Fruit fly (Drosophila melanogaster) whole organism, prepupa: Measurements from ENCODE around the gene brwl.
A peak's percentile ranks its signal among the peaks of the same experiment; 100 is the strongest.

Source experiments
- CG10669 ChIP-seq: fragments of 200-800 bp; sonication (Bioruptor generic); optimal IDR thresholded peaks from 3 replicates; lab custom pipeline; 2018; ENCODE audit warnings: missing biosample characterization, mild to moderate bottlenecking, missing genetic modification characterization, moderate library complexity
- CG11294 ChIP-seq: fragments of 200-800 bp; sonication (Bioruptor generic); IDR thresholded peaks from 2 replicates; pipeline ENCODE4 v1.3.6; 2022; ENCODE audit warnings: missing biosample characterization, missing genetic modification characterization
- CG15336 ChIP-seq: fragments of 200-800 bp; sonication (Bioruptor generic); IDR thresholded peaks from 2 replicates; pipeline ENCODE4 v1.3.6; 2022; ENCODE audit warnings: missing biosample characterization, missing genetic modification characterization
- CG1621 ChIP-seq: fragments of 200-800 bp; sonication (Bioruptor generic); optimal IDR thresholded peaks from 3 replicates; lab custom pipeline; 2018; ENCODE audit warnings: missing biosample characterization, mild to moderate bottlenecking, missing genetic modification characterization
- CG16779 ChIP-seq: fragments of 200-800 bp; sonication (Bioruptor generic); optimal IDR thresholded peaks from 3 replicates; lab custom pipeline; 2017; ENCODE audit warnings: missing biosample characterization, mild to moderate bottlenecking, missing genetic modification characterization
- CG3032 ChIP-seq: fragments of 200-800 bp; optimal IDR thresholded peaks from 2 replicates; lab custom pipeline; 2019; ENCODE audit warnings: missing biosample characterization, mild to moderate bottlenecking, missing genetic modification characterization, moderate library complexity
- CG31627 ChIP-seq: fragments of 200-800 bp; sonication (Bioruptor generic); optimal IDR thresholded peaks from 3 replicates; lab custom pipeline; 2016; ENCODE audit warnings: missing biosample characterization, missing genetic modification characterization
- CG34406 ChIP-seq: fragments of 200-800 bp; sonication (Bioruptor generic); optimal IDR thresholded peaks from 3 replicates; lab custom pipeline; 2016; ENCODE audit warnings: missing biosample characterization, missing genetic modification characterization
- CG3919 ChIP-seq: fragments of 200-800 bp; sonication (Bioruptor generic); optimal IDR thresholded peaks from 3 replicates; lab custom pipeline; 2016; ENCODE audit warnings: missing biosample characterization, missing genetic modification characterization
- CG6163 ChIP-seq: fragments of 200-800 bp; sonication (Bioruptor generic); IDR thresholded peaks from 3 replicates; pipeline ENCODE4 v1.3.6; 2022; ENCODE audit warnings: missing biosample characterization, missing genetic modification characterization
- CG6276 ChIP-seq: fragments of 200-800 bp; sonication (Bioruptor generic); optimal IDR thresholded peaks from 2 replicates; lab custom pipeline; 2017; ENCODE audit warnings: missing biosample characterization, mild to moderate bottlenecking, missing genetic modification characterization
- CG6792 ChIP-seq: fragments of 200-800 bp; sonication (Bioruptor generic); optimal IDR thresholded peaks from 3 replicates; lab custom pipeline; 2016; ENCODE audit warnings: missing biosample characterization, missing genetic modification characterization
- CG6808 ChIP-seq: fragments of 200-800 bp; sonication (Bioruptor generic); optimal IDR thresholded peaks from 3 replicates; lab custom pipeline; 2017; ENCODE audit warnings: missing biosample characterization, missing genetic modification characterization, mild to moderate bottlenecking, moderate library complexity, missing genetic modification reagents
- CG6854 ChIP-seq: fragments of 200-800 bp; sonication (Bioruptor generic); optimal IDR thresholded peaks from 2 replicates; lab custom pipeline; 2017; ENCODE audit warnings: missing biosample characterization, mild to moderate bottlenecking, missing genetic modification characterization
- CG8119 ChIP-seq: fragments of 200-800 bp; sonication (Bioruptor generic); IDR thresholded peaks from 3 replicates; pipeline ENCODE4 v1.3.6; 2022; ENCODE audit warnings: missing biosample characterization, missing genetic modification characterization
- CG8319 ChIP-seq: fragments of 200-800 bp; sonication (Bioruptor generic); optimal IDR thresholded peaks from 3 replicates; lab custom pipeline; 2016; ENCODE audit warnings: missing biosample characterization, missing genetic modification characterization
- CG8632 ChIP-seq: fragments of 200-800 bp; sonication (Bioruptor generic); optimal IDR thresholded peaks from 3 replicates; lab custom pipeline; 2016; ENCODE audit warnings: missing biosample characterization, missing genetic modification characterization
- Eip75B ChIP-seq: fragments of 200-800 bp; sonication (Bioruptor generic); optimal IDR thresholded peaks from 3 replicates; lab custom pipeline; 2016; ENCODE audit warnings: missing biosample characterization, missing genetic modification characterization
- Eip78C ChIP-seq: fragments of 200-800 bp; sonication (Bioruptor generic); peaks from one replicate; lab custom pipeline; 2016; ENCODE audit warnings: missing biosample characterization, missing genetic modification characterization
- Eip93F ChIP-seq: fragments of 200-800 bp; sonication (Bioruptor generic); optimal IDR thresholded peaks from 2 replicates; lab custom pipeline; 2016; ENCODE audit warnings: missing biosample characterization, mild to moderate bottlenecking, missing genetic modification characterization
- Ets21C ChIP-seq: fragments of 200-800 bp; sonication (Bioruptor generic); optimal IDR thresholded peaks from 3 replicates; lab custom pipeline; 2016; ENCODE audit warnings: missing biosample characterization, missing genetic modification characterization
- Gug ChIP-seq: fragments of 200-800 bp; sonication (Bioruptor generic); IDR thresholded peaks from 2 replicates; pipeline ENCODE4 v1.3.6; 2022; ENCODE audit warnings: missing biosample characterization, missing genetic modification characterization
- Hr38 ChIP-seq: sonication (Bioruptor generic); optimal IDR thresholded peaks from 2 replicates; lab custom pipeline; 2016; ENCODE audit warnings: missing biosample characterization, missing genetic modification characterization
- Hr39 ChIP-seq: fragments of 200-800 bp; sonication (Bioruptor generic); optimal IDR thresholded peaks from 2 replicates; lab custom pipeline; 2016; ENCODE audit warnings: missing biosample characterization, missing genetic modification characterization
- Lpt ChIP-seq: fragments of 200-800 bp; sonication (Bioruptor generic); optimal IDR thresholded peaks from 3 replicates; lab custom pipeline; 2016; ENCODE audit warnings: missing biosample characterization, missing genetic modification characterization
- Met ChIP-seq: fragments of 200-800 bp; sonication (Bioruptor generic); optimal IDR thresholded peaks from 3 replicates; lab custom pipeline; 2016; ENCODE audit warnings: missing biosample characterization, missing genetic modification characterization
- OdsH ChIP-seq: fragments of 200-800 bp; sonication (Bioruptor generic); optimal IDR thresholded peaks from 3 replicates; lab custom pipeline; 2016; ENCODE audit warnings: missing biosample characterization, missing genetic modification characterization
- Smox ChIP-seq: fragments of 200-800 bp; sonication (Bioruptor generic); optimal IDR thresholded peaks from 3 replicates; lab custom pipeline; 2016; ENCODE audit warnings: missing biosample characterization, missing genetic modification characterization
- Sox102F ChIP-seq: fragments of 200-800 bp; sonication (Bioruptor generic); optimal IDR thresholded peaks from 2 replicates; lab custom pipeline; 2016; ENCODE audit warnings: missing biosample characterization, mild to moderate bottlenecking, missing genetic modification characterization
- Sox14 ChIP-seq: fragments of 200-800 bp; sonication (Bioruptor generic); optimal IDR thresholded peaks from 3 replicates; lab custom pipeline; 2016; ENCODE audit warnings: missing biosample characterization, missing genetic modification characterization
- achi ChIP-seq: fragments of 200-800 bp; sonication (Bioruptor generic); optimal IDR thresholded peaks from 3 replicates; lab custom pipeline; 2016; ENCODE audit warnings: missing biosample characterization, missing genetic modification characterization
- acj6 ChIP-seq: fragments of 200-800 bp; sonication (Bioruptor generic); optimal IDR thresholded peaks from 3 replicates; lab custom pipeline; 2016; ENCODE audit warnings: missing biosample characterization, missing genetic modification characterization
- cyc ChIP-seq: fragments of 200-800 bp; sonication (Bioruptor generic); optimal IDR thresholded peaks from 3 replicates; lab custom pipeline; 2016; ENCODE audit warnings: missing biosample characterization, missing genetic modification characterization
- dac ChIP-seq: fragments of 200-800 bp; sonication (Bioruptor generic); optimal IDR thresholded peaks from 2 replicates; lab custom pipeline; 2017; ENCODE audit warnings: missing biosample characterization, mild to moderate bottlenecking, missing genetic modification characterization
- dsx ChIP-seq: fragments of 200-800 bp; optimal IDR thresholded peaks from 3 replicates; lab custom pipeline; 2019; ENCODE audit warnings: missing biosample characterization, mild to moderate bottlenecking, missing genetic modification characterization, moderate library complexity; ENCODE audit not compliant: poor library complexity, severe bottlenecking
- eg ChIP-seq: fragments of 200-800 bp; sonication (Bioruptor generic); IDR thresholded peaks from 3 replicates; pipeline ENCODE4 v1.3.6; 2022; ENCODE audit warnings: missing biosample characterization, missing genetic modification characterization
- esn ChIP-seq: fragments of 200-800 bp; sonication (Bioruptor generic); optimal IDR thresholded peaks from 2 replicates; lab custom pipeline; 2016; ENCODE audit warnings: missing biosample characterization, mild to moderate bottlenecking, missing genetic modification characterization, moderate library complexity
- fd59A ChIP-seq: fragments of 200-800 bp; sonication (Bioruptor generic); optimal IDR thresholded peaks from 2 replicates; lab custom pipeline; 2017; ENCODE audit warnings: missing biosample characterization, mild to moderate bottlenecking, missing genetic modification characterization, missing genetic modification reagents
- fd85E ChIP-seq: fragments of 200-800 bp; sonication (Bioruptor generic); optimal IDR thresholded peaks from 3 replicates; lab custom pipeline; 2016; ENCODE audit warnings: missing biosample characterization, missing genetic modification characterization
- fkh ChIP-seq: fragments of 200-800 bp; sonication (Bioruptor generic); optimal IDR thresholded peaks from 3 replicates; lab custom pipeline; 2017; ENCODE audit warnings: missing biosample characterization, mild to moderate bottlenecking, missing genetic modification characterization, moderate library complexity
- lz ChIP-seq: fragments of 200-800 bp; sonication (Bioruptor generic); optimal IDR thresholded peaks from 3 replicates; lab custom pipeline; 2016; ENCODE audit warnings: missing biosample characterization, missing genetic modification characterization
- net ChIP-seq: fragments of 200-800 bp; sonication (Bioruptor generic); optimal IDR thresholded peaks from 3 replicates; lab custom pipeline; 2016; ENCODE audit warnings: missing biosample characterization, missing genetic modification characterization
- pdm3 ChIP-seq: fragments of 200-800 bp; sonication (Bioruptor generic); optimal IDR thresholded peaks from 3 replicates; lab custom pipeline; 2016; ENCODE audit warnings: missing biosample characterization, missing genetic modification characterization
- salr ChIP-seq, 2 experiments: fragments of 200-800 bp; sonication (Bioruptor generic); optimal IDR thresholded peaks; 3 replicates each; lab custom pipeline; 2016 to 2018; ENCODE audit warnings: missing biosample characterization in 2 of 2, missing genetic modification characterization in 2 of 2, mild to moderate bottlenecking in 1 of 2
- spab ChIP-seq: fragments of 200-800 bp; sonication (Bioruptor generic); optimal IDR thresholded peaks from 2 replicates; lab custom pipeline; 2017; ENCODE audit warnings: missing biosample characterization, mild to moderate bottlenecking, missing genetic modification characterization, missing genetic modification reagents
- ss ChIP-seq, 2 experiments: fragments of 200-800 bp; sonication (Bioruptor generic); optimal IDR thresholded peaks; 2 replicates in 1 of 2; 3 replicates in 1 of 2; lab custom pipeline; 2017 to 2018; ENCODE audit warnings: mild to moderate bottlenecking in 2 of 2, missing biosample characterization in 2 of 2, missing genetic modification characterization in 2 of 2, moderate library complexity in 1 of 2
- svp ChIP-seq: fragments of 200-800 bp; sonication (Bioruptor generic); peaks from one replicate; lab custom pipeline; 2016; ENCODE audit warnings: missing biosample characterization, missing genetic modification characterization
- topi ChIP-seq: fragments of 200-800 bp; sonication (Bioruptor generic); optimal IDR thresholded peaks from 3 replicates; lab custom pipeline; 2016; ENCODE audit warnings: missing biosample characterization, missing genetic modification characterization
- vri ChIP-seq: fragments of 200-800 bp; sonication (Bioruptor generic); optimal IDR thresholded peaks from 3 replicates; lab custom pipeline; 2016; ENCODE audit warnings: missing biosample characterization, mild to moderate bottlenecking, missing genetic modification characterization

The brwl gene

DNA sequence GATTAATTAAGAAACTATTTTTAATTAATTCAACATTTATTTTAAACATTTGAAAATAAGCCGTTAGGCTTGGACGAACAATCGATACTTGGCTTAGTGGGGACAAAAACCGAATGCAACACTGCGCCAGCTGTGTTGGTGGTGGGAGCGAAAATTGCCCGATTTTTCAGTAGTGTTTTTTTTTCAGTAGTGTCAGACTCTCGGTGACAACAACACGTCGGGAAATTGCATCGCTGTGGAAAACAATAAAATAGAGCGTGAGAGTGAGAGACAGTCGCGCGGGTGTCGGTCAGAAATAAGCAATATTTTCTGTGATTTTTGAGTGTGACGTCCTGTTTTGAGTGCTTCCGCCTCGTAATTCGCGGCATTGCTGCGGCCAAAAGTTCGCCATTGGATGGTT, 48.0 kb downstream of the brwl start:
- TF ChIP-seq Lpt (GFP tag; lab: Kevin White, UChicago) (no peak), dac (no peak), CG34406 (GFP tag; lab: Kevin White, UChicago) (peak; percentile 11), Ets21C (GFP tag; lab: Kevin White, UChicago) (no peak), CG16779 (peak; percentile 49), ss (GFP tag; optimal IDR thresholded peaks at IDR 0.05; lab: Kevin White, UChicago) (no peak), Eip78C (GFP tag; lab: Kevin White, UChicago) (peak; percentile 36), fd85E (GFP tag; lab: Kevin White, UChicago) (no peak), lz (GFP tag; lab: Kevin White, UChicago) (peak; percentile 29), Sox14 (GFP tag; lab: Kevin White, UChicago) (peak; percentile 22), CG11294 (GFP tag; lab: Robert Waterston, UW) (peak; percentile 13; the same call in 1 of the 2 replicates), eg (GFP tag; lab: Robert Waterston, UW) (peak; percentile 71), Smox (GFP tag; lab: Kevin White, UChicago) (peak; percentile 21), CG3919 (GFP tag; lab: Kevin White, UChicago) (peak; percentile 34), cyc (GFP tag; lab: Kevin White, UChicago) (no peak), CG6792 (GFP tag; lab: Kevin White, UChicago) (peak; percentile 4), CG8119 (GFP tag; lab: Robert Waterston, UW) (peak; percentile 35; the same call in 1 of the 3 replicates), CG15336 (GFP tag; lab: Robert Waterston, UW) (peak; percentile 45; the same call in 1 of the 2 replicates), acj6 (GFP tag; lab: Kevin White, UChicago) (peak; percentile 1), CG3032 (tag; lab: Kevin White, UChicago) (no peak), salr (GFP tag; optimal IDR thresholded peaks at IDR 0.05; lab: Kevin White, UChicago) (peak in 1 of 2 experiments; percentile 16), CG6854 (GFP tag; lab: Kevin White, UChicago) (no peak), CG31627 (peak; percentile 32), Sox102F (GFP tag; lab: Kevin White, UChicago) (peak; percentile 38), fkh (GFP tag; lab: Kevin White, UChicago) (no peak), vri (peak; percentile 73), achi (GFP tag; lab: Kevin White, UChicago) (peak; percentile 67), Hr39 (GFP tag; lab: Kevin White, UChicago) (peak; percentile 36), CG6163 (GFP tag; lab: Robert Waterston, UW) (peak; percentile 72; the same call in 2 of the 3 replicates), pdm3 (peak; percentile 29), Hr38 (GFP tag; lab: Kevin White, UChicago) (no peak), esn (GFP tag; lab: Kevin White, UChicago) (peak; percentile 54), OdsH (GFP tag; lab: Kevin White, UChicago) (peak; percentile 18), CG1621 (tag; lab: Kevin White, UChicago) (peak; percentile 45), net (GFP tag; lab: Kevin White, UChicago) (no peak), Eip75B (GFP tag; lab: Kevin White, UChicago) (peak; percentile 27), Gug (GFP tag; lab: Robert Waterston, UW) (no peak), svp (GFP tag; lab: Kevin White, UChicago) (peak; percentile 67), CG6276 (GFP tag; lab: Kevin White, UChicago) (peak; percentile 31), Met (GFP tag; lab: Kevin White, UChicago) (peak; percentile 1), fd59A (no peak)

DNA sequence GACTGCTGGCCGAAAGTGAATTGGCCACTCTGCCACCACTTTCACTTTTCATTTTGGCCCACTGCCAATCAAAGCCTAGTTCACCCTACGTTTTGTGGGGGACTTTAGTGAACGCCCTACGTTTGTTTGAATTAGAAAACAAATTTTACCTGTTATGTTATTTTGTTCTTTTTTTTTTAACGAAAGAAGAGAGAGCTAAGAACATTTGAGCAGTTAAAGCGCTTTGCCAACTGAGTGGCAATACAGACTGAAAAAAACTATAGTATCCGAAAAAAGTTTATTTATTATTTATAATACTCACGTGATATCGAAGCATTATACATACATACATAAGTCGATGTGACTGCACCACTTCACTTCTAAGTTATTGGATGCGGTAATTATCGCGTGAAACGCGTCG, 49.2 kb downstream of the brwl start:
- TF ChIP-seq CG8319 (GFP tag; lab: Kevin White, UChicago) (no peak), CG6792 (GFP tag; lab: Kevin White, UChicago) (no peak), CG3919 (GFP tag; lab: Kevin White, UChicago) (no peak), CG10669 (GFP tag; lab: Kevin White, UChicago) (no peak), CG6854 (GFP tag; lab: Kevin White, UChicago) (no peak), topi (GFP tag; lab: Kevin White, UChicago) (no peak), CG6163 (GFP tag; lab: Robert Waterston, UW) (peak; percentile 16; the same call in 1 of the 3 replicates), OdsH (GFP tag; lab: Kevin White, UChicago) (peak; percentile 28), CG6276 (GFP tag; lab: Kevin White, UChicago) (peak; percentile 22), CG8119 (GFP tag; lab: Robert Waterston, UW) (peak; percentile 69), esn (GFP tag; lab: Kevin White, UChicago) (no peak), fd59A (no peak), Smox (GFP tag; lab: Kevin White, UChicago) (no peak), CG6808 (GFP tag; lab: Kevin White, UChicago) (no peak), Eip93F (GFP tag; lab: Kevin White, UChicago) (no peak), CG11294 (GFP tag; lab: Robert Waterston, UW) (no peak; the same call in 1 of the 2 replicates), eg (GFP tag; lab: Robert Waterston, UW) (peak; percentile 55; the same call in 2 of the 3 replicates), CG8632 (no peak), dsx (GFP tag; lab: Kevin White, UChicago) (no peak), net (GFP tag; lab: Kevin White, UChicago) (peak; percentile 23), fd85E (GFP tag; lab: Kevin White, UChicago) (no peak), spab (GFP tag; lab: Kevin White, UChicago) (no peak), Sox102F (GFP tag; lab: Kevin White, UChicago) (no peak), Hr39 (GFP tag; lab: Kevin White, UChicago) (no peak)
